Worm (Caenorhabditis elegans): ENCODE measurements around the gene gcy-31.

gcy-31 gene

DNA sequence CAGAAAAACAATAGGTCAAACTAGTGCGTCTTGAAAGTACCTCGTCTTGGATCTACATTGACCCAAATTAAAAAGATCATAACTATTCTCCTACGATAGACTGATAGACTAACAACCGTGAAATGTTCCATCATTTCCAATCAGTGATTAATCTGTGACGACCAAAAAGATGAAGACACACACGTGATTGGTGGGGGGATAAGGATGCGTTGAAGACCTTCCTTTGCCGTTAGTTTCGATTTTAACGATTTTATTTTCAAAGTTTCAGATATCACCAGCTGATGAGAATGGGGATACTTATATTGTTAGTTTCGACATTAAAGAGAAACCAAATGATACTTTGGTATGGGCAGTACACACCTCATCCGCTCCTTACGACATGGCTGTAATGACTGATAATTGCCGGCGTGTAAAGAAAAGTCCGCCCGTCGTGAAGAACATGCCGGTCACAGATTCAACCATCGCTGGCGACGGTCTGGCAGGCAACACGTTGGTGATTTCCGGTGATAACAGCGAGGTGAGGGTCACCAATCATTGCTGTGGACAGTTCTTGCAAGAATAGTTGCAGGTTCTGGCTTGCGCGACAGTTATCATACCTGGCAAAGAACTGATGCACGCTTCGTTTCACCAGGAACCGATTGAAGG lies 40.3 kb downstream of the gcy-31 start:
- TF ChIP-seq dmd-4 (tag; optimal IDR thresholded peaks at IDR 0.05; ENCODE audit: borderline replicate concordance), result no peak
- TF ChIP-seq K02D7.2 (tag; optimal IDR thresholded peaks at IDR 0.05), result no peak
- no peak for TF ChIP-seq ceh-22 (tag; optimal IDR thresholded peaks at IDR 0.05)
- TF ChIP-seq nfya-1 (tag; optimal IDR thresholded peaks at IDR 0.05), result no peak
- no peak for TF ChIP-seq unc-3 (GFP tag; conservative IDR thresholded peaks at IDR 0.05)
- no peak for TF ChIP-seq unc-3 (tag; optimal IDR thresholded peaks at IDR 0.05)
- TF ChIP-seq sdc-2 (tag; optimal IDR thresholded peaks at IDR 0.05), result no peak

DNA sequence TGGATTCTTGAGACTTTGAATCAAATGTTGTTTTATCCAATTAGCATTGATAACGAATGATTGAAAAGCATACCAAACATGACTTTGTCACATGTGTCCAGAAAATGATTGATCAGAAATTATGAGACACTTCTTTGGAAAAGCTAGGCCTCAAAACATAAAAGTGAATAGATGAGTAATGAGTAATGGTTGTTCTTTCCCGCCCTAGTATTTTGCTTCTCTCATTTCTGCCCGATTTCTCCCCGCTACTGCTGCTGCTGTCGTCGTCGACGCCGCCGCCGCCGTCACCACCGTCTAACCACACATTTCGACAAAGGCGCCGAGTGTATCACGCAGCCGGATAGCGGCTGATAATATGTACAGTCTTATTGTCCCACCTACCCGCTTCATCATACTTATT lies 41.9 kb downstream of the gcy-31 start, which contains the start of gene F47G3.1:
TSS of gene F47G3.1 (plus strand) at position 301 of the 400 bp plus-strand sequence.
- TF ChIP-seq nhr-11 (tag; optimal IDR thresholded peaks at IDR 0.05) (no peak), ceh-2 (tag; optimal IDR thresholded peaks at IDR 0.05) (no peak), tbx-2 (tag; optimal IDR thresholded peaks at IDR 0.05) (no peak), dmd-4 (tag; optimal IDR thresholded peaks at IDR 0.05; ENCODE audit: borderline replicate concordance) (no peak), fkh-10 (GFP tag; optimal IDR thresholded peaks at IDR 0.05) (no peak), ceh-24 (tag; optimal IDR thresholded peaks at IDR 0.05) (no peak), odd-2 (tag; optimal IDR thresholded peaks at IDR 0.05) (no peak), T23F11.4 (GFP tag; optimal IDR thresholded peaks at IDR 0.05) (no peak), pha-4 (tag; optimal IDR thresholded peaks at IDR 0.05) (no peak), lin-11 (tag; optimal IDR thresholded peaks at IDR 0.05) (no peak), F13H6.1 (tag; optimal IDR thresholded peaks at IDR 0.05) (no peak), ztf-16 (tag; optimal IDR thresholded peaks at IDR 0.05) (no peak), pag-3 (tag; optimal IDR thresholded peaks at IDR 0.05; ENCODE audit: borderline replicate concordance) (no peak), ceh-31 (tag; optimal IDR thresholded peaks at IDR 0.05) (no peak), madf-2 (tag; optimal IDR thresholded peaks at IDR 0.05) (no peak), eyg-1 (tag; optimal IDR thresholded peaks at IDR 0.05) (no peak), ceh-34 (tag; optimal IDR thresholded peaks at IDR 0.05) (no peak), fax-1 (tag; optimal IDR thresholded peaks at IDR 0.05) (no peak), pha-2 (tag; optimal IDR thresholded peaks at IDR 0.05) (no peak)

DNA sequence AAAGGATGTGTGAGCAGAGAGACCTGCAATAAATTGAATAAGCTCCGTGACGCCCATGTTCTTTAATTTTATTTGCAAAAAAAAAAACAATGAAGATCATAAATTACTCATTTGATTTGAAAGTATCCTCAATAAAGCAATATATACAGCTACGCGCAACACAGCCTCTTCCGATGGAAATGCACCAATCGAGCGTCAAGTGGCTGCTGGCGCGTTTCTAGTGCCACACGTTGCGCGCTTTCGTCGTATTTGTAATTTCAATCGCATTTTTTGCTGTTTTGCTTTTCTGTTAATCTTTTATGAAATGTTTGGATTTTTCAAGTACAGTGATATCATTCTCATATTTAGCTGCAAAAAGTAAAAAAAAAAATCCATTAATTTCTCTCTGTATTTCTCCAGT lies 45.1 kb downstream of the gcy-31 start:
- TF ChIP-seq ceh-31 (tag; optimal IDR thresholded peaks at IDR 0.05) (peak; percentile 26), sdc-2 (tag; optimal IDR thresholded peaks at IDR 0.05) (peak; percentile 2), pha-4 (tag; optimal IDR thresholded peaks at IDR 0.05) (no peak)

DNA sequence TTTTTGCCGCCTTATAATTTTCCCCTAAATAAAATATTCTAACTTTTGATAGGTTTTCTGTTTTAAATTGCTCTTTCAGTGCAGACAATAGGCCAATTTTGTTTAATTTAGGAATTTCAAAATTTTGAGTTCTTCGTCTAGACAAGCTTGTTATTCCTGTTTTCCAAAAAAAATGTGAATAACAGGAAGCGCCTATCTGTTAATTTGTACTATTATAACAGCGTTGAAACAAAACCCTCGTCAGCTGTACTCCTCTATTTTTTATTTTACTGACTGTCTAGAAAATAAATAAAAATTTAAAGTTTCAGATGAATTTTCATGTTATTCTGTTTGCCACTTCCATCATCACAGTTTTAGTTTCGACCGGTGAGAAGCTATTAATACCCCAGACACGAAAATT lies 46.0 kb downstream of the gcy-31 start, which contains the start of gene F47G3.4:
TSS of gene F47G3.4 (plus strand) at position 301 of the 400 bp plus-strand sequence.
- no peak for TF ChIP-seq zip-5 (tag; optimal IDR thresholded peaks at IDR 0.05)
- TF ChIP-seq syd-9 (tag; optimal IDR thresholded peaks at IDR 0.05), result no peak

DNA sequence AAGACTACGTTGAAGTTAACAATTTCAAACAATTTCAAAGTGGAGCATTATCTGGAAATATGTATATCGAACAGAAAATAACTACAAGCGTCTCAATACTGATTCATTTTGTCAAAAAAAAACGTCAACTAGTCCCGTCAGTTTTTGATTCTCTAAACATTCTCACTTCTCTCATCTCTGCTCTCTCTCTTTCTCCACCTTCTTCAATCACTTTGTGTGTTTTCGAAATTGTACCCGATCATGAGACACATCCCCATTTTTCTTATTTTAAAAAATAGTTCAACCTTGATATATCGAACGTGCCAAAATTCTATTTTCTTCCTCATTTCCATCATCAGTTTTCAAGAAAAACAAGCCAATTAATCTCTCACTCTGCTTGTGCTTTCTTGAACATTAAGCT lies 46.5 kb downstream of the gcy-31 start:
- TF ChIP-seq pat-9 (tag; optimal IDR thresholded peaks at IDR 0.05) (no peak), tbx-2 (tag; optimal IDR thresholded peaks at IDR 0.05) (no peak), ceh-2 (tag; optimal IDR thresholded peaks at IDR 0.05) (no peak)

- no peak for TF ChIP-seq ceh-30 (tag; optimal IDR thresholded peaks at IDR 0.05)
- no peak for TF ChIP-seq sdc-2 (tag; optimal IDR thresholded peaks at IDR 0.05)
- no peak for TF ChIP-seq ceh-6 (GFP tag; optimal IDR thresholded peaks at IDR 0.05)
- TF ChIP-seq hlh-6 (tag; optimal IDR thresholded peaks at IDR 0.05), result no peak
- TF ChIP-seq fkh-6 (tag; optimal IDR thresholded peaks at IDR 0.05), result no peak
- no peak for TF ChIP-seq hlh-13 (GFP tag; optimal IDR thresholded peaks at IDR 0.05)
- no peak for TF ChIP-seq ets-4 (tag; optimal IDR thresholded peaks at IDR 0.05)
- TF ChIP-seq K02D7.2 (tag; optimal IDR thresholded peaks at IDR 0.05), result no peak
- TF ChIP-seq unc-3 (GFP tag; conservative IDR thresholded peaks at IDR 0.05), result no peak
- no peak for TF ChIP-seq unc-3 (tag; optimal IDR thresholded peaks at IDR 0.05)
- no peak for TF ChIP-seq C38D4.7 (GFP tag; optimal IDR thresholded peaks at IDR 0.05)
- TF ChIP-seq pros-1 (tag; optimal IDR thresholded peaks at IDR 0.05), result no peak
- no peak for TF ChIP-seq lim-6 (tag; optimal IDR thresholded peaks at IDR 0.05)
- TF ChIP-seq sox-2 (GFP tag; IDR thresholded peaks at IDR 0.05), result no peak
- TF ChIP-seq T23F11.4 (GFP tag; optimal IDR thresholded peaks at IDR 0.05), result no peak
- no peak for TF ChIP-seq pha-2 (tag; optimal IDR thresholded peaks at IDR 0.05)
Observed at ce11 chrX:2375300-2376035, 51.8 kb downstream of the gcy-31 start, which contains the start of gene F47G3.3. F47G3.3 (plus strand) TSS chrX:2375985.

Data from whole organism, late embryonic.